Fruit fly (Drosophila melanogaster): ENCODE measurements around the gene for.

for gene

dm6 chr2L:3703260-3703659, 46.5 kb upstream of the for start, which contains the start of gene CG2816 (continued):
- TF ChIP-seq Oaz (GFP tag; IDR thresholded peaks at IDR 0.05) (peak; percentile 54; the same call in 1 of the 2 replicates), CG17829 (tag; optimal IDR thresholded peaks at IDR 0.05) (no peak), CG7372 (GFP tag; IDR thresholded peaks at IDR 0.05) (peak; percentile 85), usp (GFP tag; optimal IDR thresholded peaks at IDR 0.05) (no peak), CG4820 (GFP tag; optimal IDR thresholded peaks at IDR 0.05) (no peak), CG17359 (tag; optimal IDR thresholded peaks at IDR 0.05) (peak; percentile 18), CG2120 (GFP tag; optimal IDR thresholded peaks at IDR 0.05) (peak; percentile 97), CG15269 (tag; optimal IDR thresholded peaks at IDR 0.05) (peak; percentile 79), bigmax (GFP tag; optimal IDR thresholded peaks at IDR 0.05) (no peak), CG3838 (GFP tag; optimal IDR thresholded peaks at IDR 0.05) (no peak), CG10431 (GFP tag; optimal IDR thresholded peaks at IDR 0.05) (no peak), CG14667 (GFP tag; IDR thresholded peaks at IDR 0.05) (0 out of 2 replicates have a peak, but pooled peaks have one; percentile 20), CG15011 (GFP tag; optimal IDR thresholded peaks at IDR 0.05) (no peak), C15 (GFP tag; IDR thresholded peaks at IDR 0.05) (0 out of 3 replicates have a peak, but pooled peaks have one; percentile 18), kah (GFP tag; optimal IDR thresholded peaks at IDR 0.05) (no peak), CG1792 (GFP tag; optimal IDR thresholded peaks at IDR 0.05) (no peak), CG13894 (tag; optimal IDR thresholded peaks at IDR 0.05) (no peak), CG12744 (GFP tag; optimal IDR thresholded peaks at IDR 0.05) (peak; percentile 24), CG8924 (tag; optimal IDR thresholded peaks at IDR 0.05) (peak; percentile 64), da (GFP tag; optimal IDR thresholded peaks at IDR 0.05) (no peak), CG2202 (tag; optimal IDR thresholded peaks at IDR 0.05) (no peak), Kr (GFP tag; optimal IDR thresholded peaks at IDR 0.05) (no peak), ATbp (GFP tag; optimal IDR thresholded peaks at IDR 0.05) (no peak), gcm2 (GFP tag; optimal IDR thresholded peaks at IDR 0.05) (no peak), CG17186 (GFP tag; optimal IDR thresholded peaks at IDR 0.05) (no peak), dati (GFP tag; IDR thresholded peaks at IDR 0.05) (no peak), Six4 (GFP tag; optimal IDR thresholded peaks at IDR 0.05) (no peak), hth (optimal IDR thresholded peaks at IDR 0.05) (no peak), CG12391 (tag; optimal IDR thresholded peaks at IDR 0.05) (no peak), pum (GFP tag; optimal IDR thresholded peaks at IDR 0.05) (peak; percentile 23), tx (GFP tag; optimal IDR thresholded peaks at IDR 0.05) (peak; percentile 37), CG34422 (GFP tag; IDR thresholded peaks at IDR 0.05) (no peak), hb (GFP tag; IDR thresholded peaks at IDR 0.05; ENCODE audit: partially characterized antibody) (no peak), gsb-n (tag; optimal IDR thresholded peaks at IDR 0.05) (no peak), Awh (GFP tag; IDR thresholded peaks at IDR 0.05) (no peak), zf30C (GFP tag; optimal IDR thresholded peaks at IDR 0.05) (no peak), chn (GFP tag; optimal IDR thresholded peaks at IDR 0.05) (peak; percentile 25), Atf6 (GFP tag; IDR thresholded peaks at IDR 0.05) (peak; percentile 68), bsh (GFP tag; optimal IDR thresholded peaks at IDR 0.05) (no peak), CG10654 (GFP tag; optimal IDR thresholded peaks at IDR 0.05) (peak; percentile 32), Hr39 (optimal IDR thresholded peaks at IDR 0.05) (no peak), Dek (tag; optimal IDR thresholded peaks at IDR 0.05) (peak; percentile 76), CG14050 (GFP tag; IDR thresholded peaks at IDR 0.05) (peak; percentile 24; the same call in 1 of the 3 replicates), CG9609 (GFP tag; optimal IDR thresholded peaks at IDR 0.05) (peak; percentile 77), HmgZ (tag; optimal IDR thresholded peaks at IDR 0.05) (peak; percentile 40), Taf1 (GFP tag; IDR thresholded peaks at IDR 0.05) (peak; percentile 73), Hmx (GFP tag; optimal IDR thresholded peaks at IDR 0.05) (no peak), knrl (GFP tag; IDR thresholded peaks at IDR 0.05; ENCODE audit: partially characterized antibody) (no peak), toy (GFP tag; IDR thresholded peaks at IDR 0.05) (no peak), CG3995 (GFP tag; optimal IDR thresholded peaks at IDR 0.05) (peak; percentile 28), CG31365 (tag; optimal IDR thresholded peaks at IDR 0.05) (no peak), nom (GFP tag; optimal IDR thresholded peaks at IDR 0.05) (no peak), disco-r (GFP tag; optimal IDR thresholded peaks at IDR 0.05) (no peak)
